Fruit fly (Drosophila melanogaster) whole organism, pupa: Measurements from ENCODE around the gene ValRS-m.

Experiments
- CG12605 ChIP-seq: fragments of 200-800 bp; sonication (Bioruptor generic); IDR thresholded peaks from 2 replicates; pipeline ENCODE4 v1.3.6; 2022; ENCODE audit warnings: missing biosample characterization, missing genetic modification characterization
- CG32121 ChIP-seq: fragments of 200-800 bp; sonication (Bioruptor generic); IDR thresholded peaks from 2 replicates; pipeline ENCODE4 v1.3.6; 2022; ENCODE audit warnings: missing biosample characterization, missing genetic modification characterization
- CG8159 ChIP-seq: fragments of 200-800 bp; sonication (Bioruptor generic); optimal IDR thresholded peaks from 3 replicates; lab custom pipeline; 2018; ENCODE audit warnings: missing biosample characterization, mild to moderate bottlenecking, missing genetic modification characterization, moderate library complexity
- CG9948 ChIP-seq: fragments of 200-800 bp; sonication (Bioruptor generic); optimal IDR thresholded peaks from 2 replicates; lab custom pipeline; 2018; ENCODE audit warnings: missing biosample characterization, mild to moderate bottlenecking, missing genetic modification characterization, moderate library complexity
- Ets98B ChIP-seq: fragments of 200-800 bp; sonication (Bioruptor generic); IDR thresholded peaks from 2 replicates; pipeline ENCODE4 v1.3.6; 2022; ENCODE audit warnings: missing biosample characterization, missing genetic modification characterization
- Pif1A ChIP-seq: fragments of 200-800 bp; sonication (Bioruptor generic); optimal IDR thresholded peaks from 3 replicates; lab custom pipeline; 2016; ENCODE audit warnings: missing biosample characterization, missing genetic modification characterization

dm6 chr3L:8953199-8953956 is 11.2 kb downstream of the ValRS-m start:
- TF ChIP-seq CG9948 (tag; lab: Kevin White, UChicago) (peak; percentile 71), CG12605 (GFP tag; lab: Robert Waterston, UW) (no peak), Ets98B (GFP tag; lab: Robert Waterston, UW) (peak; percentile 40), CG32121 (GFP tag; lab: Robert Waterston, UW) (no peak), Pif1A (GFP tag; lab: Kevin White, UChicago) (peak; percentile 54), CG8159 (peak; percentile 72)
